Worm (Caenorhabditis elegans): ENCODE results near the gene sri-31.

ce11 chrII:3063984-3064383 lies 13.2 kb downstream of the sri-31 start:
- TF ChIP-seq fkh-10 (GFP tag; optimal IDR thresholded peaks at IDR 0.05) = no peak
- TF ChIP-seq C16A3.4 (tag; optimal IDR thresholded peaks at IDR 0.05) = no peak
- no peak for TF ChIP-seq unc-62 (GFP tag; optimal IDR thresholded peaks at IDR 0.05)
- TF ChIP-seq mab-9 (GFP tag; IDR thresholded peaks at IDR 0.05) = no peak
- TF ChIP-seq nhr-237 (tag; optimal IDR thresholded peaks at IDR 0.05) = no peak
- TF ChIP-seq ztf-4 (tag; optimal IDR thresholded peaks at IDR 0.05) = no peak
- TF ChIP-seq nhr-76 (tag; optimal IDR thresholded peaks at IDR 0.05) = no peak
- no peak for TF ChIP-seq jun-1 (tag; optimal IDR thresholded peaks at IDR 0.05)
- TF ChIP-seq pax-3 (tag; optimal IDR thresholded peaks at IDR 0.05) = no peak
- no peak for TF ChIP-seq nhr-12 (tag; optimal IDR thresholded peaks at IDR 0.05)
- no peak for TF ChIP-seq mep-1 (tag; optimal IDR thresholded peaks at IDR 0.05)
- TF ChIP-seq lin-13 (GFP tag; optimal IDR thresholded peaks at IDR 0.05) = no peak
- TF ChIP-seq lsy-2 (tag; optimal IDR thresholded peaks at IDR 0.05) = no peak
- no peak for TF ChIP-seq C34B4.2 (tag; optimal IDR thresholded peaks at IDR 0.05)
